Worm (Caenorhabditis elegans) whole organism, young adult: ENCODE results near the gene col-85.

Experiments
- B0336.3 ChIP-seq: fragments of 200-800 bp; sonication (Bioruptor generic); IDR thresholded peaks from 2 replicates; pipeline ENCODE4 v1.3.6; 2022; ENCODE audit warnings: missing genetic modification characterization, missing compliant biosample characterization
- C06A6.2 ChIP-seq: fragments of 200-800 bp; sonication (Bioruptor generic); conservative IDR thresholded peaks from 2 replicates; pipeline ENCODE4 v1.3.6; 2022; ENCODE audit warnings: missing genetic modification characterization, missing compliant biosample characterization
- D2030.7 ChIP-seq: fragments of 200-800 bp; sonication (Bioruptor generic); IDR thresholded peaks from 2 replicates; pipeline ENCODE4 v1.3.6; 2022; ENCODE audit warnings: missing genetic modification reagents, missing genetic modification characterization, missing compliant biosample characterization
- F23B12.7 ChIP-seq: sonication (generic microtip); optimal IDR thresholded peaks from 2 replicates; lab custom pipeline; 2017; ENCODE audit warnings: missing genetic modification characterization, mild to moderate bottlenecking, missing compliant biosample characterization, antibody characterized with exemption, moderate library complexity; ENCODE audit not compliant: insufficient read depth
- F52B5.7 ChIP-seq: sonication (generic microtip); optimal IDR thresholded peaks from 2 replicates; lab custom pipeline; 2016; ENCODE audit warnings: mild to moderate bottlenecking, missing genetic modification characterization, missing compliant biosample characterization
- F57C9.4 ChIP-seq: sonication (generic microtip); optimal IDR thresholded peaks from 2 replicates; lab custom pipeline; 2017; ENCODE audit warnings: mild to moderate bottlenecking, missing genetic modification characterization, missing compliant biosample characterization
- K12H6.12 ChIP-seq: fragments of 200-800 bp; sonication (Bioruptor generic); optimal IDR thresholded peaks from 2 replicates; lab custom pipeline; 2018; ENCODE audit warnings: mild to moderate bottlenecking, missing genetic modification characterization, missing compliant biosample characterization
- Y53G8AR.9 ChIP-seq: fragments of 200-800 bp; sonication (Bioruptor generic); conservative IDR thresholded peaks from 2 replicates; pipeline ENCODE4 v1.3.6; 2022; ENCODE audit warnings: missing genetic modification reagents, missing genetic modification characterization, missing compliant biosample characterization
- Y56A3A.18 ChIP-seq: fragments of 200-800 bp; sonication (Bioruptor generic); IDR thresholded peaks from 2 replicates; pipeline ENCODE4 v1.3.6; 2022; ENCODE audit warnings: missing genetic modification reagents, missing genetic modification characterization, missing compliant biosample characterization
- ama-1 ChIP-seq, 3 experiments: fragments of 150-350 bp in 1 of 3; sonication (generic microtip) in 2 of 3; optimal IDR thresholded peaks; 2 replicates each; lab custom pipeline; 2014 to 2018; ENCODE audit warnings: missing biosample characterization in 2 of 3, missing genetic modification characterization in 2 of 3, missing genetic modification reagents in 2 of 3
- athp-1 ChIP-seq: sonication (generic microtip); optimal IDR thresholded peaks from 2 replicates; lab custom pipeline; 2017; ENCODE audit warnings: mild to moderate bottlenecking, missing genetic modification characterization, missing compliant biosample characterization
- attf-5 ChIP-seq: fragments of 200-800 bp; sonication (Bioruptor generic); optimal IDR thresholded peaks from 2 replicates; lab custom pipeline; 2018; ENCODE audit warnings: mild to moderate bottlenecking, missing genetic modification characterization, missing compliant biosample characterization
- attf-6 ChIP-seq: fragments of 200-800 bp; sonication (Bioruptor generic); IDR thresholded peaks from 2 replicates; pipeline ENCODE4 v1.3.6; 2022; ENCODE audit warnings: missing genetic modification reagents, missing genetic modification characterization, missing compliant biosample characterization
- cebp-1 ChIP-seq, 2 experiments: fragments of 200-800 bp in 1 of 2; sonication (Bioruptor generic) in 1 of 2; sonication (generic microtip) in 1 of 2; IDR thresholded peaks in 1 of 2; optimal IDR thresholded peaks in 1 of 2; 2 replicates each; pipeline versions ENCODE4 v1.3.6 to Lab custom; 2017 to 2022; ENCODE audit warnings: missing compliant biosample characterization in 2 of 2, missing genetic modification characterization in 2 of 2, mild to moderate bottlenecking in 1 of 2, missing genetic modification reagents in 1 of 2, moderate library complexity in 1 of 2
- ets-4 ChIP-seq: fragments of 200-800 bp; sonication (Bioruptor generic); optimal IDR thresholded peaks from 2 replicates; lab custom pipeline; 2018; ENCODE audit warnings: mild to moderate bottlenecking, missing genetic modification characterization, missing compliant biosample characterization
- gei-17 ChIP-seq: fragments of 200-800 bp; sonication (Bioruptor generic); optimal IDR thresholded peaks from 2 replicates; lab custom pipeline; 2018; ENCODE audit warnings: mild to moderate bottlenecking, missing genetic modification characterization, missing compliant biosample characterization
- hlh-12 ChIP-seq: sonication (generic microtip); optimal IDR thresholded peaks from 2 replicates; lab custom pipeline; 2016; ENCODE audit warnings: missing genetic modification characterization, missing compliant biosample characterization
- hrde-1 ChIP-seq: sonication (generic microtip); optimal IDR thresholded peaks from 2 replicates; lab custom pipeline; 2016; ENCODE audit warnings: missing genetic modification characterization, mild to moderate bottlenecking, missing compliant biosample characterization, moderate library complexity, missing genotype, missing genetic modification reagents, borderline replicate concordance
- lag-1 ChIP-seq: fragments of 200-800 bp; sonication (Bioruptor generic); IDR thresholded peaks from 2 replicates; pipeline ENCODE4 v1.3.6; 2022; ENCODE audit warnings: missing genetic modification reagents, missing genetic modification characterization, missing compliant biosample characterization
- lin-26 ChIP-seq: fragments of 200-800 bp; sonication (Bioruptor generic); IDR thresholded peaks from 2 replicates; pipeline ENCODE4 v1.3.6; 2022; ENCODE audit warnings: missing genetic modification reagents, missing genetic modification characterization, missing compliant biosample characterization
- lin-54 ChIP-seq: fragments of 200-800 bp; sonication (Bioruptor generic); optimal IDR thresholded peaks from 2 replicates; lab custom pipeline; 2018; ENCODE audit warnings: mild to moderate bottlenecking, missing genetic modification characterization, missing compliant biosample characterization
- lir-1 ChIP-seq: fragments of 200-800 bp; sonication (Bioruptor generic); conservative IDR thresholded peaks from 2 replicates; pipeline ENCODE4 v1.3.6; 2022; ENCODE audit warnings: missing genetic modification reagents, missing genetic modification characterization, missing compliant biosample characterization
- lsl-1 ChIP-seq: fragments of 200-800 bp; sonication (Bioruptor generic); optimal IDR thresholded peaks from 2 replicates; lab custom pipeline; 2018; ENCODE audit warnings: mild to moderate bottlenecking, missing genetic modification characterization, moderate library complexity, missing compliant biosample characterization
- madf-10 ChIP-seq: sonication (generic microtip); optimal IDR thresholded peaks from 2 replicates; lab custom pipeline; 2016; ENCODE audit warnings: mild to moderate bottlenecking, missing genetic modification characterization, missing compliant biosample characterization
- madf-6 ChIP-seq: fragments of 200-800 bp; sonication (Bioruptor generic); IDR thresholded peaks from 2 replicates; pipeline ENCODE4 v1.3.6; 2022; ENCODE audit warnings: missing genetic modification reagents, missing genetic modification characterization, missing compliant biosample characterization
- madf-8 ChIP-seq: fragments of 200-800 bp; sonication (Bioruptor generic); conservative IDR thresholded peaks from 2 replicates; pipeline ENCODE4 v1.3.6; 2022; ENCODE audit warnings: missing genetic modification reagents, missing genetic modification characterization, missing compliant biosample characterization
- nhr-179 ChIP-seq: sonication (generic microtip); optimal IDR thresholded peaks from 2 replicates; lab custom pipeline; 2016; ENCODE audit warnings: mild to moderate bottlenecking, missing genetic modification characterization, missing compliant biosample characterization
- nhr-90 ChIP-seq: sonication (generic microtip); optimal IDR thresholded peaks from 2 replicates; lab custom pipeline; 2016; ENCODE audit warnings: missing genotype, mild to moderate bottlenecking, missing genetic modification characterization, missing compliant biosample characterization
- repo-1 ChIP-seq: sonication (generic microtip); optimal IDR thresholded peaks from 2 replicates; lab custom pipeline; 2017; ENCODE audit warnings: mild to moderate bottlenecking, missing genetic modification characterization, missing compliant biosample characterization
- rpc-1 ChIP-seq, 2 experiments: fragments of 150-350 bp in 1 of 2; sonication (generic microtip) in 1 of 2; optimal IDR thresholded peaks; 2 replicates each; lab custom pipeline; 2014 to 2018; ENCODE audit warnings: missing biosample characterization in 1 of 2, missing genetic modification characterization in 1 of 2, missing genetic modification reagents in 1 of 2, missing genotype in 1 of 2
- sdz-38 ChIP-seq: sonication (generic microtip); optimal IDR thresholded peaks from 2 replicates; lab custom pipeline; 2016; ENCODE audit warnings: missing genotype, missing genetic modification characterization, missing compliant biosample characterization
- unc-130 ChIP-seq: sonication (generic microtip); optimal IDR thresholded peaks from 2 replicates; lab custom pipeline; 2016; ENCODE audit warnings: missing genetic modification reagents, missing genetic modification characterization, missing compliant biosample characterization
- unc-62 ChIP-seq: fragments of 150-350 bp; optimal IDR thresholded peaks from 2 replicates; lab custom pipeline; 2014; ENCODE audit warnings: missing biosample characterization, missing genetic modification reagents, missing genetic modification characterization
- zfh-2 ChIP-seq: fragments of 200-800 bp; sonication (Bioruptor generic); conservative IDR thresholded peaks from 2 replicates; pipeline ENCODE4 v1.3.6; 2022; ENCODE audit warnings: missing genetic modification reagents, missing genetic modification characterization, missing compliant biosample characterization
- ztf-22 ChIP-seq: fragments of 200-800 bp; sonication (Bioruptor generic); optimal IDR thresholded peaks from 2 replicates; lab custom pipeline; 2018; ENCODE audit warnings: mild to moderate bottlenecking, missing genetic modification characterization, moderate library complexity, missing compliant biosample characterization
- ztf-25 ChIP-seq: fragments of 200-800 bp; sonication (Bioruptor generic); IDR thresholded peaks from 2 replicates; pipeline ENCODE4 v1.3.6; 2022; ENCODE audit warnings: missing genetic modification reagents, missing genetic modification characterization, missing compliant biosample characterization

col-85 gene

DNA sequence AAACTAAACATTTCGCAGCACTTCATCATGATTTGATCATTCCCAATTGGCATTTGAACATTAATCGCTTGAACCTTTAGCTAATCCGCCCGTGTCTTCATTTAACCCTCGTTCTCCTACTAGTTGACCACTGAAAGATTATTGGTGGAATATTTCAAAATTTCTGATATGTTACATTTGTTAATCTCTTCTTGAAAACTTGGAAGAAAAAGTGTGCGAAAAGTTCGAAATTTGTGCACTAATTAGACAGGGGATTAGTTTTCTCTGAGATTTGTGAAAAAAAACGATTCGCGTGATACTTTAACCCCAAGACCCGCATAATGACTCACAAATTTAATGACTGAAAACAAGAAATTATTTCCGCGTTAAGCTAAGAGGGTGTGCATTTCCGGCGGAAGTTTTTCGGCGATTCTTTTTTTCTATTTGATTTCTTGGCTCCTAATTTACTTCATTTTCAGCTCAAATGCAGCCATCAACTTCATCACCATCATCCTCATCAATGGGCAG, 40.5 kb upstream of the col-85 start, which contains the start of gene nimk-1:
Gene nimk-1, plus strand, starts transcription at position 457 of the 507 bp plus-strand sequence.
- TF ChIP-seq lag-1 (GFP tag; lab: Robert Waterston, UW): no peak

DNA sequence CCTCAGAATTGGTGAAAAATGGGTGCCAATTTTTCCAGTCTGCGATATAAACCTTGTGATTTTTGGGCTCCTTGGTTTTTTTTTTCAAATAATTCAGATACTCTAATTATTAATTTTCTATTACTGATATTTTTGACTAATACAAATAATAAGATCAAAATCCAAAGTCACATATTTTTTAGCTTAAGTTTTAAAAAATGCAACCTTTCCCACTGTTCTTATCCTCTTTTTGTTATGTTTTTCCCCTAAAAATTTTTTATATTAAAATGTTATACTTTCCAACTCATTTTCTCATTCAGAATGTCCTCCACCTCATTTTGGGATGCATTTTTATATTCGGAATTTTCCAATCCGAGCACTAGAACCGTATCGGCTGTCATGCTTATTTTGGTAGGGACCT, 36.1 kb upstream of the col-85 start, which contains the start of gene srx-120:
Gene srx-120, plus strand, starts transcription at position 301 of the 400 bp plus-strand sequence.
- no peak for TF ChIP-seq lir-1
- no peak for TF ChIP-seq unc-130
- TF ChIP-seq repo-1 (tag; lab: Kevin White, UChicago): no peak
- TF ChIP-seq athp-1 (tag; lab: Kevin White, UChicago): no peak
- no peak for TF ChIP-seq gei-17 (GFP tag; lab: Kevin White, UChicago)
- no peak for TF ChIP-seq hlh-12 (tag; lab: Kevin White, UChicago)
- no peak for TF ChIP-seq nhr-179
- TF ChIP-seq D2030.7 (GFP tag; lab: Robert Waterston, UW): no peak
- TF ChIP-seq K12H6.12 (tag; lab: Kevin White, UChicago): no peak
- no peak for TF ChIP-seq cebp-1 (GFP tag; IDR thresholded peaks at IDR 0.05; lab: Robert Waterston, UW)
- TF ChIP-seq cebp-1 (tag; optimal IDR thresholded peaks at IDR 0.05; lab: Kevin White, UChicago): no peak
- TF ChIP-seq attf-6 (GFP tag; lab: Robert Waterston, UW): no peak
- TF ChIP-seq rpc-1 (optimal IDR thresholded peaks at IDR 0.05; lab: Kevin White, UChicago): no peak
- no peak for TF ChIP-seq rpc-1 (tag; optimal IDR thresholded peaks at IDR 0.05; lab: Kevin White, UChicago)
- TF ChIP-seq ets-4 (GFP tag; lab: Kevin White, UChicago): no peak
- TF ChIP-seq lin-26: no peak
- no peak for TF ChIP-seq F57C9.4 (tag; lab: Kevin White, UChicago)
- TF ChIP-seq Y56A3A.18: no peak
- no peak for TF ChIP-seq Y53G8AR.9 (GFP tag; lab: Robert Waterston, UW)
- no peak for TF ChIP-seq madf-8 (GFP tag; lab: Robert Waterston, UW)
- TF ChIP-seq hrde-1 (tag; lab: Kevin White, UChicago): no peak

DNA sequence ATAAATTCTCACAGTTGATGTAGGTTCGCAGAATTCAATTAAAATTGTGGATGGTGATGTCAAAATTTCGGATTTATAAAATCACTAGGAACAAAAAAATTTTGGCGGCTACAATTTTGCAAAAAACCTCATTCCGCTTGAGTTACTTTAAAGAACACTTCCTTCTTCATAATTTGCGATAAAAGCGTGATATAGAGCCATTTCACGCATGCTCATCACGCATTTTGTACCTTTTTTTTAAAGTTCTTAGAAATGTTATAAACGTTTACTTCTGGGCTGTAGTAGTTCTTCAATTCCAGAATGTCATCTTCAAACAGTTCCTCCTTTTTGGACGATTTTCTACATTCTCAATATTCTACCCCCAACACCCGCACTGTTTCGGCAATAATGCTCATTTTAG, 33.1 kb upstream of the col-85 start, which contains the start of gene srx-119:
Gene srx-119, plus strand, starts transcription at position 301 of the 400 bp plus-strand sequence.
- no peak for TF ChIP-seq attf-5 (GFP tag; lab: Kevin White, UChicago)
- TF ChIP-seq C06A6.2 (GFP tag; lab: Robert Waterston, UW): no peak
- no peak for TF ChIP-seq ama-1 (optimal IDR thresholded peaks at IDR 0.05; lab: Kevin White, UChicago)
- no peak for TF ChIP-seq ama-1 (GFP tag; optimal IDR thresholded peaks at IDR 0.05; lab: Kevin White, UChicago)
- TF ChIP-seq madf-10: no peak
- TF ChIP-seq sdz-38: no peak
- no peak for TF ChIP-seq lsl-1
- TF ChIP-seq hrde-1 (tag; lab: Kevin White, UChicago): no peak

DNA sequence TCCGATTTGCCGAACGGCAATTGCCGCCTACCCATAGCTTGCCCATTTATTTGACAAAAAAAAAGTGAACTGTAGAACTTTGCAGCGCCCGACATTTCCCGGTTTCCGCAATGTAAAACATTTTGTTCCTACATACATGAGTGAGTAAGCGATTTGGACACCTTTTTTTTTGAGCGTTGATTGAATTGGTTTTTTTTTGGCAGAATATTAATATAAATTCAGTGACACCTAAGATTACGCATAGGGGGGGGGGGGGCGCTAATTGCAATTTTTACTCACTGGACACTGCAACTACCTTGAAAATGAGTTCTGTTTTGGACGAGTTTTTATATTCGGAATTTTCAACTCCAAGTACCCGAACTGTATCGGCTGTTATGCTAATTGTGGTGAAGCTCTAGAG, 30.6 kb upstream of the col-85 start, which contains the start of gene srx-118:
Gene srx-118, plus strand, starts transcription at position 301 of the 400 bp plus-strand sequence.
- TF ChIP-seq Y56A3A.18 (no peak), athp-1 (tag; lab: Kevin White, UChicago) (no peak), ztf-22 (no peak), attf-6 (GFP tag; lab: Robert Waterston, UW) (no peak), madf-8 (GFP tag; lab: Robert Waterston, UW) (no peak), zfh-2 (no peak), attf-5 (GFP tag; lab: Kevin White, UChicago) (no peak), madf-6 (no peak), ama-1 (optimal IDR thresholded peaks at IDR 0.05; lab: Kevin White, UChicago) (no peak), ama-1 (GFP tag; optimal IDR thresholded peaks at IDR 0.05; lab: Kevin White, UChicago) (no peak), lin-54 (GFP tag; lab: Kevin White, UChicago) (no peak), F23B12.7 (tag; lab: Kevin White, UChicago) (no peak), ztf-25 (no peak), F52B5.7 (tag; lab: Kevin White, UChicago) (no peak), nhr-90 (tag; lab: Kevin White, UChicago) (no peak), unc-62 (no peak), B0336.3 (GFP tag; lab: Robert Waterston, UW) (no peak)
